Worm (Caenorhabditis elegans) whole organism, L2 larva: ENCODE measurements around the gene tph-1.
A peak's percentile ranks its signal among the peaks of the same experiment; 100 is the strongest.

Experiments used
- C34F6.9 ChIP-seq: fragments of 150-350 bp; optimal IDR thresholded peaks from 2 replicates; lab custom pipeline; 2014; ENCODE audit warnings: missing biosample characterization, missing genetic modification characterization
- F13H6.1 ChIP-seq: sonication (generic microtip); optimal IDR thresholded peaks from 2 replicates; lab custom pipeline; 2016; ENCODE audit warnings: missing genetic modification characterization, missing compliant biosample characterization
- ZK546.5 ChIP-seq: sonication (generic microtip); optimal IDR thresholded peaks from 2 replicates; lab custom pipeline; 2017; ENCODE audit warnings: missing biosample characterization, missing genetic modification characterization
- ama-1 ChIP-seq: fragments of 150-350 bp; optimal IDR thresholded peaks from 2 replicates; lab custom pipeline; 2018; ENCODE audit warnings: inconsistent platforms
- blmp-1 ChIP-seq: sonication (generic microtip); optimal IDR thresholded peaks from 2 replicates; lab custom pipeline; 2017; ENCODE audit warnings: missing genetic modification characterization, mild to moderate bottlenecking, missing compliant biosample characterization, antibody characterized with exemption, moderate library complexity; ENCODE audit not compliant: insufficient read depth
- ceh-16 ChIP-seq: fragments of 150-350 bp; optimal IDR thresholded peaks from 2 replicates; lab custom pipeline; 2014; ENCODE audit warnings: missing biosample characterization, missing genetic modification characterization
- ceh-82 ChIP-seq: fragments of 150-350 bp; optimal IDR thresholded peaks from 2 replicates; lab custom pipeline; 2014; ENCODE audit warnings: missing biosample characterization, missing genetic modification characterization
- crh-2 ChIP-seq: sonication (generic microtip); optimal IDR thresholded peaks from 2 replicates; lab custom pipeline; 2017; ENCODE audit warnings: missing biosample characterization, missing genetic modification characterization
- dmd-4 ChIP-seq: sonication (generic microtip); optimal IDR thresholded peaks from 2 replicates; lab custom pipeline; 2017; ENCODE audit warnings: missing biosample characterization, missing genetic modification characterization
- elt-1 ChIP-seq: fragments of 150-350 bp; optimal IDR thresholded peaks from 2 replicates; lab custom pipeline; 2014; ENCODE audit warnings: missing biosample characterization, missing genetic modification characterization
- elt-3 ChIP-seq: sonication (generic microtip); optimal IDR thresholded peaks from 2 replicates; lab custom pipeline; 2017; ENCODE audit warnings: missing biosample characterization, missing genetic modification characterization
- fos-1 ChIP-seq: fragments of 150-350 bp; optimal IDR thresholded peaks from 2 replicates; lab custom pipeline; 2014; ENCODE audit warnings: missing biosample characterization, missing genetic modification characterization
- gmeb-1 ChIP-seq: fragments of 150-350 bp; optimal IDR thresholded peaks from 2 replicates; lab custom pipeline; 2014; ENCODE audit warnings: missing biosample characterization, missing genetic modification characterization
- lin-11 ChIP-seq: fragments of 150-350 bp; sonication (generic microtip); optimal IDR thresholded peaks from 2 replicates; lab custom pipeline; 2014; ENCODE audit warnings: missing biosample characterization, missing genetic modification characterization, inconsistent platforms, mixed read lengths
- lin-13 ChIP-seq: fragments of 150-350 bp; optimal IDR thresholded peaks from 2 replicates; lab custom pipeline; 2014; ENCODE audit warnings: missing biosample characterization, missing genetic modification reagents, missing genetic modification characterization
- lin-39 ChIP-seq: fragments of 150-350 bp; optimal IDR thresholded peaks from 2 replicates; lab custom pipeline; 2014; ENCODE audit warnings: missing biosample characterization, missing genetic modification reagents, missing genetic modification characterization
- lsy-2 ChIP-seq, 2 experiments: fragments of 150-350 bp in 1 of 2; sonication (generic microtip) in 1 of 2; optimal IDR thresholded peaks; 2 replicates each; lab custom pipeline; 2014 to 2017; ENCODE audit warnings: missing biosample characterization in 2 of 2, missing genetic modification characterization in 2 of 2
- mab-5 ChIP-seq: fragments of 150-350 bp; optimal IDR thresholded peaks from 2 replicates; lab custom pipeline; 2014; ENCODE audit warnings: missing biosample characterization, missing genetic modification characterization
- mdl-1 ChIP-seq, 2 experiments: fragments of 150-350 bp in 1 of 2; sonication (generic microtip) in 1 of 2; optimal IDR thresholded peaks; 2 replicates each; lab custom pipeline; 2017; ENCODE audit warnings: missing biosample characterization in 2 of 2, missing genetic modification characterization in 2 of 2
- nhr-11 ChIP-seq: fragments of 150-350 bp; optimal IDR thresholded peaks from 2 replicates; lab custom pipeline; 2014; ENCODE audit warnings: missing biosample characterization, missing genetic modification characterization
- nhr-12 ChIP-seq: fragments of 150-350 bp; optimal IDR thresholded peaks from 2 replicates; lab custom pipeline; 2014; ENCODE audit warnings: missing biosample characterization, missing genetic modification characterization
- nhr-129 ChIP-seq: fragments of 150-350 bp; optimal IDR thresholded peaks from 2 replicates; lab custom pipeline; 2014; ENCODE audit warnings: missing biosample characterization, missing genetic modification characterization
- nhr-21 ChIP-seq: fragments of 150-350 bp; optimal IDR thresholded peaks from 2 replicates; lab custom pipeline; 2014; ENCODE audit warnings: missing biosample characterization, missing genetic modification characterization
- nhr-23 ChIP-seq: fragments of 150-350 bp; optimal IDR thresholded peaks from 2 replicates; lab custom pipeline; 2014; ENCODE audit warnings: missing biosample characterization, missing genetic modification reagents, missing genetic modification characterization
- nhr-237 ChIP-seq: fragments of 150-350 bp; optimal IDR thresholded peaks from 2 replicates; lab custom pipeline; 2014; ENCODE audit warnings: missing biosample characterization, missing genetic modification characterization
- nhr-25 ChIP-seq: fragments of 150-350 bp; sonication (generic microtip); optimal IDR thresholded peaks from 3 replicates; lab custom pipeline; 2014; ENCODE audit warnings: missing biosample characterization, missing genetic modification characterization
- nhr-6 ChIP-seq: fragments of 150-350 bp; optimal IDR thresholded peaks from 2 replicates; lab custom pipeline; 2014; ENCODE audit warnings: missing biosample characterization, missing genetic modification characterization
- nhr-77 ChIP-seq: fragments of 150-350 bp; optimal IDR thresholded peaks from 2 replicates; lab custom pipeline; 2014; ENCODE audit warnings: missing biosample characterization, missing genetic modification characterization
- sem-4 ChIP-seq: fragments of 150-350 bp; optimal IDR thresholded peaks from 2 replicates; lab custom pipeline; 2014; ENCODE audit warnings: missing biosample characterization, missing genetic modification reagents, missing genetic modification characterization
- skn-1 ChIP-seq: sonication (generic microtip); optimal IDR thresholded peaks from 2 replicates; lab custom pipeline; 2017; ENCODE audit warnings: missing biosample characterization, missing genetic modification characterization
- sma-3 ChIP-seq: sonication (generic microtip); optimal IDR thresholded peaks from 2 replicates; lab custom pipeline; 2016; ENCODE audit warnings: missing genetic modification reagents, missing genetic modification characterization, missing compliant biosample characterization
- sma-9 ChIP-seq, 2 experiments: fragments of 150-350 bp in 1 of 2; sonication (generic microtip) in 1 of 2; optimal IDR thresholded peaks; 2 replicates each; lab custom pipeline; 2014 to 2016; ENCODE audit warnings: missing genetic modification characterization in 2 of 2, mild to moderate bottlenecking in 1 of 2, missing biosample characterization in 1 of 2, missing compliant biosample characterization in 1 of 2, missing genetic modification reagents in 1 of 2, moderate library complexity in 1 of 2
- unc-55 ChIP-seq: fragments of 150-350 bp; sonication (generic microtip); optimal IDR thresholded peaks from 3 replicates; lab custom pipeline; 2014; ENCODE audit warnings: missing biosample characterization, missing genetic modification reagents, missing genetic modification characterization
- unc-62 ChIP-seq: fragments of 150-350 bp; optimal IDR thresholded peaks from 2 replicates; lab custom pipeline; 2014; ENCODE audit warnings: missing biosample characterization, missing genetic modification reagents, missing genetic modification characterization
- zag-1 ChIP-seq: fragments of 150-350 bp; optimal IDR thresholded peaks from 2 replicates; lab custom pipeline; 2014; ENCODE audit warnings: missing biosample characterization, missing genetic modification characterization
- ztf-1 ChIP-seq: fragments of 200-800 bp; sonication (Bioruptor generic); conservative IDR thresholded peaks from 2 replicates; pipeline ENCODE4 v1.3.6; 2022; ENCODE audit warnings: missing genetic modification characterization, missing compliant biosample characterization
- ztf-11 ChIP-seq: sonication (generic microtip); optimal IDR thresholded peaks from 2 replicates; lab custom pipeline; 2017; ENCODE audit warnings: missing biosample characterization, missing genetic modification characterization
- ztf-4 ChIP-seq: fragments of 150-350 bp; optimal IDR thresholded peaks from 2 replicates; lab custom pipeline; 2014; ENCODE audit warnings: missing biosample characterization, missing genetic modification characterization

Gene tph-1

ce11 chrII:7570820-7571219 is 21.7 kb downstream of the tph-1 start:
- no peak for TF ChIP-seq nhr-25 (tag; lab: Kevin White, UChicago)
- TF ChIP-seq nhr-11 (tag; lab: Kevin White, UChicago) = no peak
- TF ChIP-seq, all 48 proteins: peak for 0

DNA sequence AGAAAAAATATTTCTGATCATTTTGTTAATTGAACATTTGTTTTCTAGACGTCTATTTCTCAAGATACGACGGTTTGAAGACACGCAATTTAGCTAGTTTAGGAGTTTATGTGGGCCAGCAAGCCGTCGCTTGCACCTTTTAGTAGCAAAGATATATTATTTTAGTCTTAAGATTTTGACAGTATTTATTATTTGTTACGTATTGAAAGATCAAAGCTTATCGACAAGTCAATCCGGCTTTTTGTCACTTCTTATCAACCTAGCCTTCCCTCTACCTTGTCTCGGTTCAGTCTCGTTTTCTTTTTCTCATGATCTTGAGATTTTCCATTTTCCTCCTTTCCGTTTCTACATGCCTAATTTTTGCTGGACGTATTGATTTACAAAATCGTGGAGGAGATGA is 25.0 kb downstream of the tph-1 start, which contains the start of gene F35D2.2:
Gene F35D2.2, plus strand, starts transcription at position 301 of the 400 bp plus-strand sequence.
- TF ChIP-seq nhr-6 (tag; lab: Kevin White, UChicago) = no peak
- no peak for TF ChIP-seq sma-3 (GFP tag; lab: Kevin White, UChicago)
- no peak for TF ChIP-seq ZK546.5 (tag; lab: Kevin White, UChicago)
- TF ChIP-seq F13H6.1 (tag; lab: Kevin White, UChicago) = no peak
- no peak for TF ChIP-seq unc-55 (GFP tag; lab: Kevin White, UChicago)
- TF ChIP-seq lin-13 = no peak
- no peak for TF ChIP-seq ztf-4 (tag; lab: Kevin White, UChicago)
- no peak for TF ChIP-seq nhr-12 (tag; lab: Kevin White, UChicago)
- TF ChIP-seq skn-1 = no peak
- TF ChIP-seq, all 48 proteins: peak for 0

DNA sequence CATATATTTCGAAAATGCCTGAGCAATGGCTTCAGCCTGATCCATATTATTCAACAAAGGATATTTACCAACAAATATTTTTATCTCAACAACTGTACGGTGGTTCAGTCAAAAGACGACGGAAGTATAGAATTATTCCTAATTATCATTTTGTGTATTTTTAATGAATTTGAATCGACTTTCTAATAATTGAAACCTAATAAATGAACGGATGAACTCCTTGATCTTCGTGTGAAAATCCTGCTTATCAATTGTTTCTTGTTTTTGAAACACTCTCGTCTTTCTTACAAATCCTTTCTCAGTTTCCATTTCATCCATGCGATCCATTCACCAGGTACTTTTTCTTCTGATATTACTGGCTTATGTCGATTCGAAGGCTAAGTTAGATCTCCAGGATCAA is 26.5 kb downstream of the tph-1 start, which contains the start of gene F35D2.1:
Gene F35D2.1, plus strand, starts transcription at position 301 of the 400 bp plus-strand sequence.
- TF ChIP-seq nhr-77 = no peak
- TF ChIP-seq nhr-237 (tag; lab: Kevin White, UChicago) = no peak
- no peak for TF ChIP-seq sem-4
- TF ChIP-seq nhr-12 (tag; lab: Kevin White, UChicago) = no peak
- no peak for TF ChIP-seq unc-55 (GFP tag; lab: Kevin White, UChicago)
- no peak for TF ChIP-seq ceh-82 (tag; lab: Kevin White, UChicago)
- no peak for TF ChIP-seq lin-39 (tag; lab: Kevin White, UChicago)
- TF ChIP-seq nhr-23 (tag; lab: Kevin White, UChicago) = no peak
- TF ChIP-seq zag-1 (tag; lab: Kevin White, UChicago) = no peak
- no peak for TF ChIP-seq elt-1

DNA sequence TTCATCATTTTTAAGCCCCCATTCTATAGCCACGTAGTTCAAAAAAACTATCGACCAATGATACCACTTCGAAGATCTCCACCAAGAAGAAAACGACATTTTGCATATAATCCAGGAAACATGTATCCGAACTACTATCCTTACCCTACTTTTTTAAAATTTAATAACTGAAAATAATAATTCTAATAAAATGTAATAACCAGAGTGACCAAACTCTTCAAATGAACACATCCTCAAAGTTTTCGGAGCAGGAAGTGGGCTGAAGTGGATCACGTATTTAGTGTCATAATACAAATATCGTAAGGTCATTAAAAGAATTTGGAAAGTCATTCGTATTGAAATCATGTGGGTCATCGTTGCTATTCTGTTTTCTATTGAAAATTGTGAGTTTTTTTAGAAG is 28.3 kb downstream of the tph-1 start, which contains the start of gene F35D2.6:
Gene F35D2.6, plus strand, starts transcription at position 301 of the 400 bp plus-strand sequence.
- no peak for TF ChIP-seq lin-13

- TF ChIP-seq lin-11 (tag; lab: Kevin White, UChicago) = no peak
- no peak for TF ChIP-seq gmeb-1 (tag; lab: Kevin White, UChicago)
- no peak for TF ChIP-seq unc-62 (GFP tag; lab: Kevin White, UChicago)
- TF ChIP-seq ceh-82 (tag; lab: Kevin White, UChicago) = no peak
- TF ChIP-seq nhr-237 (tag; lab: Kevin White, UChicago) = no peak
- no peak for TF ChIP-seq blmp-1 (tag; lab: Kevin White, UChicago)
- TF ChIP-seq elt-1 = no peak
Measured at ce11 chrII:7583555-7583954, 34.4 kb downstream of the tph-1 start, which contains the start of gene mks-3. Gene mks-3, minus strand, starts transcription at chrII:7583655.

DNA sequence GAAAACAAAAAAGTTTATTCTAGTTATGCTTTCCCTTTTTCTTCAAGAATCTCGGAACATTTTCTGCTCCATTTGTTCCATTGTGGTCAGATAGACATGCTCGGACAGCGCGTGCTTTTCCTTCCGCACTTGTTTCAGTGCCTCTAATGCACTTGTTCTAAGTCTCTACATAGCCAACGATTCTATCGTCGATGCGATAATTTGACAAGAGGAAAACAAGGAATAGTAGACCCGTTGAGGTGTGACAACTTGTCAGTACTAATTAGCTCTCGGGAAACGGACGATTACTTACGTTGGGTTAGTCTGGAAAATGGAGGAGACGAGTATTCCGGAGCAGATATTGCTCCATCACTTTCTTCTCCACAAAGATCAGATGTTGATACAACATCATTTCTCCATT is 39.2 kb downstream of the tph-1 start:
- TF ChIP-seq nhr-12 (tag; lab: Kevin White, UChicago) (no peak), ztf-11 (tag; lab: Kevin White, UChicago) (no peak), elt-1 (no peak)

ce11 chrII:7593227-7593626 is 44.1 kb downstream of the tph-1 start:
- TF ChIP-seq lsy-2 (tag; optimal IDR thresholded peaks at IDR 0.05; lab: Kevin White, UChicago) = peak in 1 of 2 experiments; percentile 35
- peak; percentile 53 for TF ChIP-seq C34F6.9 (tag; lab: Kevin White, UChicago)
- peak; percentile 21 for TF ChIP-seq sem-4
- no peak for TF ChIP-seq nhr-12 (tag; lab: Kevin White, UChicago)
- no peak for TF ChIP-seq ztf-4 (tag; lab: Kevin White, UChicago)
- TF ChIP-seq elt-3 (tag; lab: Kevin White, UChicago) = no peak
- peak; percentile 83 for TF ChIP-seq zag-1 (tag; lab: Kevin White, UChicago)
- TF ChIP-seq ztf-11 (tag; lab: Kevin White, UChicago) = no peak
- TF ChIP-seq unc-62 (GFP tag; lab: Kevin White, UChicago) = no peak
- no peak for TF ChIP-seq fos-1 (tag; lab: Kevin White, UChicago)
- TF ChIP-seq mab-5 (tag; lab: Kevin White, UChicago) = peak; percentile 6
- TF ChIP-seq ceh-16 = no peak
- TF ChIP-seq nhr-77 = no peak
- TF ChIP-seq nhr-129 = peak; percentile 46
- TF ChIP-seq elt-1 = no peak
- TF ChIP-seq nhr-25 (tag; lab: Kevin White, UChicago) = no peak
- no peak for TF ChIP-seq nhr-6 (tag; lab: Kevin White, UChicago)
- peak; percentile 22 for TF ChIP-seq sma-9 (GFP tag; optimal IDR thresholded peaks at IDR 0.05; lab: Kevin White, UChicago)
- no peak for TF ChIP-seq sma-9 (tag; optimal IDR thresholded peaks at IDR 0.05; lab: Kevin White, UChicago)
- TF ChIP-seq dmd-4 = no peak
- TF ChIP-seq sma-3 (GFP tag; lab: Kevin White, UChicago) = no peak
- no peak for TF ChIP-seq crh-2 (tag; lab: Kevin White, UChicago)
- no peak for TF ChIP-seq ztf-1 (GFP tag; lab: Robert Waterston, UW)
- TF ChIP-seq mdl-1 (tag; optimal IDR thresholded peaks at IDR 0.05; lab: Kevin White, UChicago) = no peak
- TF ChIP-seq nhr-21 (tag; lab: Kevin White, UChicago) = no peak
- peak; percentile 67 for TF ChIP-seq F13H6.1 (tag; lab: Kevin White, UChicago)
- TF ChIP-seq nhr-11 (tag; lab: Kevin White, UChicago) = no peak
- no peak for TF ChIP-seq skn-1
- peak; percentile 66 for TF ChIP-seq unc-55 (GFP tag; lab: Kevin White, UChicago)
- TF ChIP-seq ama-1 (lab: Kevin White, UChicago) = no peak
